Worm (Caenorhabditis elegans): ENCODE results near the gene F09B9.4.

F09B9.4 gene

ce11 chrX:10176295-10176694, 15.9 kb downstream of the F09B9.4 start, which contains the start of gene ncs-4:
Gene ncs-4 (plus strand): TSS chrX:10176521.
- no peak for TF ChIP-seq aly-2 (tag; optimal IDR thresholded peaks at IDR 0.05)
- TF ChIP-seq egl-5 (tag; optimal IDR thresholded peaks at IDR 0.05), result peak; percentile 11

DNA sequence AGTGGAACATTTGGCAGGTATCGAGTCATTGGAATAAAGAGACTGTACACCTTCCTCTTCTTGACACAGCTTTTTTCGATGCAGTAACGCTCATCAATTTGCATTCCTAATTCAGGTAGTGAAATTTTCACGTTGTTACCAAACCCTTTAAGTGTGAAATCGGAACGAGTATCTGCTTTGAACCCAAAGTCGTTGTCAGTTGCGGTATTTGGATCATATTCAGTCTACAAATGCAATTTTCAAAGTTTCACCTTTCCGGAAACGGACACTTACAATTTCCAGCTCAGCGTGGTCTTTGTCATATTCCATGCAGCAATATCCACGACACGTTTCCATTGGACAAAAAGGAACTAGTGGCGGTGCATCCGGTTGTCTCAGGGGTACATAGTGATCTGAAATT, 22.2 kb downstream of the F09B9.4 start:
- no peak for TF ChIP-seq ceh-16 (tag; optimal IDR thresholded peaks at IDR 0.05)
- TF ChIP-seq fkh-2 (tag; optimal IDR thresholded peaks at IDR 0.05), result no peak
- no peak for TF ChIP-seq mml-1 (tag; optimal IDR thresholded peaks at IDR 0.05)
- TF ChIP-seq egl-27 (tag; optimal IDR thresholded peaks at IDR 0.05), result no peak
- no peak for TF ChIP-seq fos-1 (tag; optimal IDR thresholded peaks at IDR 0.05)
- no peak for TF ChIP-seq lin-15B (tag; optimal IDR thresholded peaks at IDR 0.05)
- TF ChIP-seq ama-1 (optimal IDR thresholded peaks at IDR 0.05), result no peak
- TF ChIP-seq pqm-1 (tag; optimal IDR thresholded peaks at IDR 0.05), result no peak
- no peak for TF ChIP-seq sea-2 (GFP tag; optimal IDR thresholded peaks at IDR 0.05)
- no peak for TF ChIP-seq elt-3 (tag; optimal IDR thresholded peaks at IDR 0.05)

- no peak for TF ChIP-seq pqm-1 (tag; optimal IDR thresholded peaks at IDR 0.05)
- no peak for TF ChIP-seq ceh-16 (tag; optimal IDR thresholded peaks at IDR 0.05)
- no peak for TF ChIP-seq elt-1 (tag; optimal IDR thresholded peaks at IDR 0.05)
- TF ChIP-seq lsy-12 (tag; optimal IDR thresholded peaks at IDR 0.05), result no peak
- TF ChIP-seq nhr-67 (tag; optimal IDR thresholded peaks at IDR 0.05), result no peak
- no peak for TF ChIP-seq nhr-76 (tag; optimal IDR thresholded peaks at IDR 0.05)
- TF ChIP-seq ztf-4 (tag; optimal IDR thresholded peaks at IDR 0.05), result no peak
- TF ChIP-seq nhr-23 (tag; optimal IDR thresholded peaks at IDR 0.05), result no peak
- TF ChIP-seq unc-62 (GFP tag; optimal IDR thresholded peaks at IDR 0.05), result no peak
- no peak for TF ChIP-seq ZK546.5 (tag; optimal IDR thresholded peaks at IDR 0.05)
- TF ChIP-seq zag-1 (tag; optimal IDR thresholded peaks at IDR 0.05), result no peak
These were observed 23.3 kb downstream of the F09B9.4 start, which contains the start of gene arrd-28 for ce11 chrX:10183695-10184094. Gene arrd-28 (plus strand): TSS chrX:10183995.

DNA sequence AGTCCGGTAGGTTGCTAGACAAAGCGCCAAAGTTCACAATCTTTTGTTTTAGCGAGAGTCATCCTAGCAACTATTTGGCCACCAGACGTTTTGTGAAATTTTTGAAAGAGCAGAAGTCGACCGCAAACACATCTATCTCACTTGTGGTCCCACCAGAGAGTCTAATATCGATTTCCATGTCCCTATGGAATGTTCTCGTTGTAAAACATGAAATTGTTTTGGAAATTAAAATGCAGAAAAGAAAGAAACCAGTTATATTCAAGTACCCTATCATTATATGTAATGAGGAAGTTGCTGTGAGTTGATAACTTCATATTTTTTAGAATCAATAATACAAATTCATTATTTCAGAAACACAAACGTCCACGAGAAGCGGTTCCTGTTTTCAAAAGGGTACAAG, 24.3 kb downstream of the F09B9.4 start:
- no peak for TF ChIP-seq nhr-12 (tag; optimal IDR thresholded peaks at IDR 0.05)
- no peak for TF ChIP-seq nhr-76 (tag; optimal IDR thresholded peaks at IDR 0.05)
- no peak for TF ChIP-seq ZK546.5 (tag; optimal IDR thresholded peaks at IDR 0.05)
- TF ChIP-seq jun-1 (tag; optimal IDR thresholded peaks at IDR 0.05), result no peak
- no peak for TF ChIP-seq unc-39 (tag; optimal IDR thresholded peaks at IDR 0.05)
- TF ChIP-seq mdl-1 (tag; optimal IDR thresholded peaks at IDR 0.05), result no peak
- TF ChIP-seq pqm-1 (tag; optimal IDR thresholded peaks at IDR 0.05), result no peak
- TF ChIP-seq nhr-67 (tag; optimal IDR thresholded peaks at IDR 0.05), result no peak
- TF ChIP-seq fkh-2 (tag; optimal IDR thresholded peaks at IDR 0.05), result no peak
- no peak for TF ChIP-seq ceh-16 (tag; optimal IDR thresholded peaks at IDR 0.05)
- no peak for TF ChIP-seq eor-1 (tag; optimal IDR thresholded peaks at IDR 0.05)

DNA sequence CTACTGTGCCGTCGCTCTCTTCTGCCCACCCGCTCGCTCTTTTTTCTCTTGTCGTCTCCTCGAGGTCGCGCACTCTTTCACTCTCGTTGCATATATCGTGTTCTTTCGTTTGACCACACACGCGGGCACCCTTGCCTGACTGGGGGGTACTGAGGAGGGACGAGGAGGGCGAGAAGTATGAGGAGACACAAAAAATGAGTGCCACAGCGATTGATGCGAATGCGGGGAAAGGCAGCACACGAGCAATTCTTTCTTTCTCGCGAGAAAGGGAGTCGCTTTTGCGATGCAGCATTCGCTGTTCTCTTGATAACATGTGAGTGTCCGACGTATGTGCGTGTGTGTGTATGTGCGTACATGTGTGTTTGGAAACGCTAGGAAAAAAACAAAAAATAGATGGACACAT, 28.1 kb downstream of the F09B9.4 start:
- no peak for TF ChIP-seq ceh-16 (tag; optimal IDR thresholded peaks at IDR 0.05)
- peak; percentile 55 for TF ChIP-seq elt-2 (tag; optimal IDR thresholded peaks at IDR 0.05)
- TF ChIP-seq ama-1 (optimal IDR thresholded peaks at IDR 0.05), result no peak
- no peak for TF ChIP-seq nhr-77 (tag; optimal IDR thresholded peaks at IDR 0.05)
- TF ChIP-seq unc-62 (GFP tag; optimal IDR thresholded peaks at IDR 0.05), result peak; percentile 75
- no peak for TF ChIP-seq nhr-28 (tag; optimal IDR thresholded peaks at IDR 0.05)
- peak; percentile 71 for TF ChIP-seq nhr-25 (tag; optimal IDR thresholded peaks at IDR 0.05)
- TF ChIP-seq nfya-1 (tag; optimal IDR thresholded peaks at IDR 0.05; ENCODE audit: insufficient read depth), result peak; percentile 84
- TF ChIP-seq hmg-11 (tag; optimal IDR thresholded peaks at IDR 0.05), result peak; percentile 94
- peak; percentile 54 for TF ChIP-seq elt-1 (tag; optimal IDR thresholded peaks at IDR 0.05)
- TF ChIP-seq jun-1 (tag; optimal IDR thresholded peaks at IDR 0.05), result peak; percentile 74
- TF ChIP-seq nhr-76 (tag; optimal IDR thresholded peaks at IDR 0.05), result no peak
- TF ChIP-seq pha-4 (tag; optimal IDR thresholded peaks at IDR 0.05), result peak; percentile 74
- peak; percentile 55 for TF ChIP-seq fos-1 (tag; optimal IDR thresholded peaks at IDR 0.05)
- TF ChIP-seq fkh-10 (GFP tag; optimal IDR thresholded peaks at IDR 0.05), result peak; percentile 28
- TF ChIP-seq ceh-82 (tag; optimal IDR thresholded peaks at IDR 0.05), result no peak
- TF ChIP-seq nhr-43 (tag; optimal IDR thresholded peaks at IDR 0.05; ENCODE audit: poor library complexity, severe bottlenecking), result peak; percentile 62
- peak; percentile 47 for TF ChIP-seq R02D3.7 (tag; optimal IDR thresholded peaks at IDR 0.05)
- peak; percentile 50 for TF ChIP-seq snpc-4 (tag; optimal IDR thresholded peaks at IDR 0.05)
- TF ChIP-seq eor-1 (tag; optimal IDR thresholded peaks at IDR 0.05), result no peak
- peak; percentile 79 for TF ChIP-seq nhr-11 (tag; optimal IDR thresholded peaks at IDR 0.05)
- TF ChIP-seq pqm-1 (tag; optimal IDR thresholded peaks at IDR 0.05), result peak; percentile 9
- peak; percentile 60 for TF ChIP-seq egl-5 (tag; optimal IDR thresholded peaks at IDR 0.05)
- TF ChIP-seq mdl-1 (tag; optimal IDR thresholded peaks at IDR 0.05), result peak; percentile 87
- TF ChIP-seq egl-27 (tag; optimal IDR thresholded peaks at IDR 0.05), result peak; percentile 54
- peak; percentile 94 for TF ChIP-seq lin-39 (tag; optimal IDR thresholded peaks at IDR 0.05)
- TF ChIP-seq tbx-2 (tag; optimal IDR thresholded peaks at IDR 0.05), result peak; percentile 65
- TF ChIP-seq lin-15B (tag; optimal IDR thresholded peaks at IDR 0.05), result peak; percentile 39
- TF ChIP-seq elt-3 (tag; optimal IDR thresholded peaks at IDR 0.05), result no peak
- TF ChIP-seq lsy-12 (tag; optimal IDR thresholded peaks at IDR 0.05), result peak; percentile 68
- peak; percentile 41 for TF ChIP-seq ceh-28 (tag; optimal IDR thresholded peaks at IDR 0.05)
- no peak for TF ChIP-seq nhr-23 (tag; optimal IDR thresholded peaks at IDR 0.05)
